Fruit fly (Drosophila melanogaster) whole organism: ENCODE data around the gene opm.

ENCODE experiments used
- pan ChIP-seq: fragments of >200 bp; optimal IDR thresholded peaks from 2 replicates; lab custom pipeline; 2017
- psq ChIP-seq: fragments of >200 bp; optimal IDR thresholded peaks from 2 replicates; lab custom pipeline; 2017

dm6 chrX:15070137-15070536 is 3.9 kb upstream of the opm start:
- TF ChIP-seq pan (no peak), psq (no peak)
